Fruit fly (Drosophila melanogaster) whole organism, embryonic: ENCODE results near the gene Utx.

Source experiments
- Ada2b ChIP-seq: fragments of 200-800 bp; sonication (Bioruptor generic); IDR thresholded peaks from 2 replicates; pipeline ENCODE4 v1.3.6; 2022; ENCODE audit warnings: missing biosample characterization, missing genetic modification characterization
- Atf3 ChIP-seq: fragments of 200-800 bp; sonication (Bioruptor generic); optimal IDR thresholded peaks from 3 replicates; lab custom pipeline; 2016; ENCODE audit warnings: missing biosample characterization, missing genetic modification characterization
- Bteb2 ChIP-seq: fragments of 200-800 bp; sonication (Bioruptor generic); optimal IDR thresholded peaks from 2 replicates; lab custom pipeline; 2016; ENCODE audit warnings: missing biosample characterization, missing genetic modification characterization
- CG10274 ChIP-seq: fragments of 200-800 bp; sonication (Bioruptor generic); optimal IDR thresholded peaks from 3 replicates; lab custom pipeline; 2017; ENCODE audit warnings: missing biosample characterization, mild to moderate bottlenecking, missing genetic modification characterization
- CG10654 ChIP-seq: fragments of 200-800 bp; sonication (Bioruptor generic); optimal IDR thresholded peaks from 2 replicates; lab custom pipeline; 2016; ENCODE audit warnings: missing biosample characterization, missing genetic modification characterization
- CG10959 ChIP-seq: fragments of 200-800 bp; sonication (Bioruptor generic); IDR thresholded peaks from 2 replicates; pipeline ENCODE4 v1.3.6; 2022; ENCODE audit warnings: missing biosample characterization, missing genetic modification characterization
- CG12236 ChIP-seq: fragments of 200-800 bp; sonication (Bioruptor generic); optimal IDR thresholded peaks from 2 replicates; lab custom pipeline; 2016; ENCODE audit warnings: missing biosample characterization, missing genetic modification characterization
- CG13424 ChIP-seq: fragments of 200-800 bp; sonication (Bioruptor generic); optimal IDR thresholded peaks from 2 replicates; lab custom pipeline; 2019; ENCODE audit warnings: missing biosample characterization, mild to moderate bottlenecking, missing genetic modification characterization, moderate library complexity
- CG13624 ChIP-seq: fragments of 200-800 bp; sonication (Bioruptor generic); optimal IDR thresholded peaks from 2 replicates; lab custom pipeline; 2016; ENCODE audit warnings: missing biosample characterization, missing genetic modification characterization
- CG15011 ChIP-seq: fragments of 200-800 bp; sonication (Bioruptor generic); optimal IDR thresholded peaks from 3 replicates; lab custom pipeline; 2018; ENCODE audit warnings: missing biosample characterization, mild to moderate bottlenecking, missing genetic modification characterization
- CG16813 ChIP-seq: fragments of 200-800 bp; sonication (Bioruptor generic); IDR thresholded peaks from 3 replicates; pipeline ENCODE4 v1.3.6; 2022; ENCODE audit warnings: missing biosample characterization, missing genetic modification characterization; ENCODE audit not compliant: partially characterized antibody
- CG16863 ChIP-seq: fragments of 200-800 bp; sonication (Bioruptor generic); optimal IDR thresholded peaks from 3 replicates; lab custom pipeline; 2016; ENCODE audit warnings: missing biosample characterization, missing genetic modification characterization
- CG17385 ChIP-seq: fragments of 200-800 bp; sonication (Bioruptor generic); optimal IDR thresholded peaks from 3 replicates; lab custom pipeline; 2018; ENCODE audit warnings: missing biosample characterization, mild to moderate bottlenecking, missing genetic modification characterization
- CG17568 ChIP-seq: fragments of 200-800 bp; sonication (Bioruptor generic); optimal IDR thresholded peaks from 2 replicates; lab custom pipeline; 2018; ENCODE audit warnings: missing biosample characterization, mild to moderate bottlenecking, missing genetic modification characterization, moderate library complexity
- CG2712 ChIP-seq: fragments of 200-800 bp; optimal IDR thresholded peaks from 3 replicates; lab custom pipeline; 2019; ENCODE audit warnings: missing biosample characterization, mild to moderate bottlenecking, missing genetic modification characterization, moderate library complexity
- CG30020 ChIP-seq: fragments of 200-800 bp; optimal IDR thresholded peaks from 2 replicates; lab custom pipeline; 2019; ENCODE audit warnings: missing biosample characterization, mild to moderate bottlenecking, missing genetic modification characterization, moderate library complexity
- CG31224 ChIP-seq: fragments of 200-800 bp; sonication (Bioruptor generic); IDR thresholded peaks from 2 replicates; pipeline ENCODE4 v1.3.6; 2022; ENCODE audit warnings: missing biosample characterization, missing genetic modification characterization
- CG3281 ChIP-seq: fragments of 200-800 bp; sonication (Bioruptor generic); optimal IDR thresholded peaks from 3 replicates; lab custom pipeline; 2017; ENCODE audit warnings: missing biosample characterization, mild to moderate bottlenecking, missing genetic modification characterization
- CG42726 ChIP-seq: fragments of 200-800 bp; sonication (Bioruptor generic); IDR thresholded peaks from 2 replicates; pipeline ENCODE4 v1.3.6; 2022; ENCODE audit warnings: missing biosample characterization, missing genetic modification characterization; ENCODE audit not compliant: partially characterized antibody
- CG4282 ChIP-seq: fragments of 200-800 bp; sonication (Bioruptor generic); optimal IDR thresholded peaks from 2 replicates; lab custom pipeline; 2016; ENCODE audit warnings: missing biosample characterization, missing genetic modification characterization
- CG43689 ChIP-seq: fragments of 200-800 bp; sonication (Bioruptor generic); IDR thresholded peaks from 2 replicates; pipeline ENCODE4 v1.3.6; 2022; ENCODE audit warnings: missing biosample characterization, missing genetic modification characterization
- CG5953 ChIP-seq: fragments of 200-800 bp; sonication (Bioruptor generic); IDR thresholded peaks from 2 replicates; pipeline ENCODE4 v1.3.6; 2022; ENCODE audit warnings: missing biosample characterization, missing genetic modification characterization
- CG6254 ChIP-seq: fragments of 200-800 bp; sonication (Bioruptor generic); optimal IDR thresholded peaks from 3 replicates; lab custom pipeline; 2017; ENCODE audit warnings: mild to moderate bottlenecking, missing biosample characterization, missing genetic modification reagents, missing genetic modification characterization
- CG6272 ChIP-seq: fragments of 200-800 bp; sonication (Bioruptor generic); IDR thresholded peaks from 2 replicates; pipeline ENCODE4 v1.3.6; 2022; ENCODE audit warnings: missing biosample characterization, missing genetic modification characterization
- CG6689 ChIP-seq: fragments of 200-800 bp; sonication (Bioruptor generic); IDR thresholded peaks from 2 replicates; pipeline ENCODE4 v1.3.6; 2022; ENCODE audit warnings: missing biosample characterization, missing genetic modification characterization
- CG7963 ChIP-seq: fragments of 200-800 bp; sonication (Bioruptor generic); IDR thresholded peaks from 3 replicates; pipeline ENCODE4 v1.3.6; 2022; ENCODE audit warnings: missing biosample characterization, missing genetic modification characterization; ENCODE audit not compliant: partially characterized antibody
- CG9932 ChIP-seq: fragments of 200-800 bp; sonication (Bioruptor generic); IDR thresholded peaks from 2 replicates; pipeline ENCODE4 v1.3.6; 2022; ENCODE audit warnings: missing biosample characterization, missing genetic modification characterization
- Chrac-16 ChIP-seq: fragments of 200-800 bp; sonication (Bioruptor generic); optimal IDR thresholded peaks from 3 replicates; lab custom pipeline; 2016; ENCODE audit warnings: missing biosample characterization, missing genetic modification characterization
- CrebB ChIP-seq: fragments of 200-800 bp; sonication (Bioruptor generic); optimal IDR thresholded peaks from 3 replicates; lab custom pipeline; 2018; ENCODE audit warnings: missing biosample characterization, mild to moderate bottlenecking, missing genetic modification characterization
- D19B ChIP-seq: fragments of 200-800 bp; sonication (Bioruptor generic); optimal IDR thresholded peaks from 2 replicates; lab custom pipeline; 2017; ENCODE audit warnings: missing biosample characterization, mild to moderate bottlenecking, missing genetic modification characterization
- Dp ChIP-seq: fragments of 200-800 bp; sonication (Bioruptor generic); optimal IDR thresholded peaks from 2 replicates; lab custom pipeline; 2018; ENCODE audit warnings: missing biosample characterization, mild to moderate bottlenecking, missing genetic modification characterization, moderate library complexity
- Ets65A ChIP-seq: fragments of 200-800 bp; sonication (Bioruptor generic); peaks from one replicate; lab custom pipeline; 2016; ENCODE audit warnings: missing biosample characterization, missing genetic modification characterization
- HHEX ChIP-seq: fragments of 200-800 bp; sonication (Bioruptor generic); optimal IDR thresholded peaks from 3 replicates; lab custom pipeline; 2017; ENCODE audit warnings: missing biosample characterization, mild to moderate bottlenecking, missing genetic modification characterization, missing genetic modification reagents
- Hsf ChIP-seq: fragments of 200-800 bp; sonication (Bioruptor generic); optimal IDR thresholded peaks from 3 replicates; lab custom pipeline; 2016; ENCODE audit warnings: missing biosample characterization, missing genetic modification characterization
- MBD-R2 ChIP-seq: fragments of 200-800 bp; sonication (Bioruptor generic); IDR thresholded peaks from 2 replicates; pipeline ENCODE4 v1.3.6; 2022; ENCODE audit warnings: missing biosample characterization, missing genetic modification characterization
- Nf-YC ChIP-seq: fragments of 200-800 bp; optimal IDR thresholded peaks from 3 replicates; lab custom pipeline; 2019; ENCODE audit warnings: missing biosample characterization, mild to moderate bottlenecking, missing genetic modification characterization, moderate library complexity
- Oli ChIP-seq: fragments of 200-800 bp; sonication (Bioruptor generic); optimal IDR thresholded peaks from 2 replicates; lab custom pipeline; 2018; ENCODE audit warnings: missing biosample characterization, mild to moderate bottlenecking, missing genetic modification characterization, moderate library complexity
- Xbp1 ChIP-seq: fragments of 200-800 bp; sonication (Bioruptor generic); optimal IDR thresholded peaks from 3 replicates; lab custom pipeline; 2016; ENCODE audit warnings: missing biosample characterization, mild to moderate bottlenecking, missing genetic modification characterization
- br ChIP-seq: fragments of >200 bp; optimal IDR thresholded peaks from 2 replicates; lab custom pipeline; 2017
- dysf ChIP-seq: fragments of 200-800 bp; sonication (Bioruptor generic); IDR thresholded peaks from 3 replicates; pipeline ENCODE4 v1.3.6; 2022; ENCODE audit warnings: missing biosample characterization, missing genetic modification characterization
- en ChIP-seq: fragments of 200-800 bp; sonication (Bioruptor generic); optimal IDR thresholded peaks from 2 replicates; lab custom pipeline; 2016; ENCODE audit warnings: missing biosample characterization, missing genetic modification characterization
- jigr1 ChIP-seq: fragments of 200-800 bp; sonication (Bioruptor generic); IDR thresholded peaks from 3 replicates; pipeline ENCODE4 v1.3.6; 2022; ENCODE audit warnings: missing biosample characterization, missing genetic modification characterization
- ken ChIP-seq: fragments of 200-800 bp; sonication (Bioruptor generic); IDR thresholded peaks from 3 replicates; pipeline ENCODE4 v1.3.6; 2022; ENCODE audit warnings: missing biosample characterization, missing genetic modification characterization
- lmd ChIP-seq: fragments of 200-800 bp; sonication (Bioruptor generic); IDR thresholded peaks from 2 replicates; pipeline ENCODE4 v1.3.6; 2022; ENCODE audit warnings: missing biosample characterization, missing genetic modification characterization
- maf-S ChIP-seq: fragments of 200-800 bp; sonication (Bioruptor generic); optimal IDR thresholded peaks from 2 replicates; lab custom pipeline; 2016; ENCODE audit warnings: missing biosample characterization, missing genetic modification characterization
- mirr ChIP-seq: fragments of 200-800 bp; sonication (Bioruptor generic); optimal IDR thresholded peaks from 3 replicates; lab custom pipeline; 2018; ENCODE audit warnings: missing biosample characterization, mild to moderate bottlenecking, missing genetic modification characterization
- phol ChIP-seq: fragments of 200-800 bp; sonication (Bioruptor generic); optimal IDR thresholded peaks from 3 replicates; lab custom pipeline; 2018; ENCODE audit warnings: missing biosample characterization, mild to moderate bottlenecking, missing genetic modification characterization, moderate library complexity
- sd ChIP-seq: fragments of 200-800 bp; sonication (Bioruptor generic); optimal IDR thresholded peaks from 3 replicates; lab custom pipeline; 2018; ENCODE audit warnings: missing biosample characterization, mild to moderate bottlenecking, missing genetic modification characterization, moderate library complexity
- tgo ChIP-seq: fragments of 200-800 bp; sonication (Bioruptor generic); IDR thresholded peaks from 3 replicates; pipeline ENCODE4 v1.3.6; 2022; ENCODE audit warnings: missing biosample characterization, missing genetic modification characterization
- trem ChIP-seq: fragments of 200-800 bp; optimal IDR thresholded peaks from 3 replicates; lab custom pipeline; 2019; ENCODE audit warnings: missing biosample characterization, mild to moderate bottlenecking, missing genetic modification characterization, moderate library complexity
- vvl ChIP-seq: fragments of 200-800 bp; sonication (Bioruptor generic); IDR thresholded peaks from 2 replicates; pipeline ENCODE4 v1.3.6; 2022; ENCODE audit warnings: missing biosample characterization, missing genetic modification characterization
- zen ChIP-seq: fragments of 200-800 bp; sonication (Bioruptor generic); optimal IDR thresholded peaks from 3 replicates; lab custom pipeline; 2018; ENCODE audit warnings: missing biosample characterization, mild to moderate bottlenecking, missing genetic modification characterization, moderate library complexity
- zfh2 ChIP-seq: fragments of 200-800 bp; sonication (Bioruptor generic); optimal IDR thresholded peaks from 2 replicates; lab custom pipeline; 2016; ENCODE audit warnings: missing biosample characterization, missing genetic modification characterization

Utx gene

DNA sequence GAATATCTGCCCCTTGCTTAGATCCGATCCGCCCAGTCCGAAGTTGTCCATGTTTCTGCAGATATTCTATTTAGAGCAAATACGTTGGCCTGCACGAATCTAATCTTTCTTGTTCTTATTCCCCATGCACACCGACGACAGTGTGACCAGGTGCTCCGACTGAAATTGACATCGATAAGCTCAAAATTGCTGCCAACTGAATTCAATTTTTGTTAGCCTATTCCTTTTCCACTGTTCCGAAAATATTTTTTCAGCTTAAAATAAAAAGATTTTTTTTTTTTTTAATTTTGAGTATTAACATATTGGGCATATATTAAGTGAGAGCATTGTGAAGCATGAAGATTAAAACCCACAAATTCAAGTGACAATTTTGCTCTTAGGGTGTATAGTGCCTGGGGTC is 25.2 kb upstream of the Utx start, which contains the start of gene nmd (continued):
- TF ChIP-seq CG17568 (GFP tag; lab: Kevin White, UChicago) (no peak), zen (no peak), CrebB (tag; lab: Kevin White, UChicago) (no peak), lmd (GFP tag; lab: Robert Waterston, UW) (no peak), CG10654 (GFP tag; lab: Kevin White, UChicago) (peak; percentile 3), trem (peak; percentile 98), CG16863 (no peak), CG10959 (no peak), CG13424 (no peak), CG16813 (GFP tag; lab: Robert Waterston, UW) (peak; percentile 50; the same call in 1 of the 3 replicates), CG9932 (GFP tag; lab: Robert Waterston, UW) (no peak; the same call in 1 of the 2 replicates), vvl (no peak), zfh2 (GFP tag; lab: Kevin White, UChicago) (no peak), mirr (GFP tag; lab: Kevin White, UChicago) (no peak), CG12236 (GFP tag; lab: Kevin White, UChicago) (no peak), CG4282 (GFP tag; lab: Kevin White, UChicago) (no peak), CG15011 (GFP tag; lab: Kevin White, UChicago) (no peak), CG17385 (GFP tag; lab: Kevin White, UChicago) (peak; percentile 91), MBD-R2 (GFP tag; lab: Robert Waterston, UW) (peak; percentile 89), CG13624 (GFP tag; lab: Kevin White, UChicago) (no peak), D19B (GFP tag; lab: Kevin White, UChicago) (no peak), sd (tag; lab: Kevin White, UChicago) (no peak), Hsf (no peak), HHEX (no peak), Xbp1 (peak; percentile 13), CG31224 (GFP tag; lab: Robert Waterston, UW) (no peak), CG43689 (GFP tag; lab: Robert Waterston, UW) (no peak), Nf-YC (tag; lab: Kevin White, UChicago) (peak; percentile 31), Dp (GFP tag; lab: Kevin White, UChicago) (peak; percentile 29), CG5953 (GFP tag; lab: Robert Waterston, UW) (no peak), maf-S (GFP tag; lab: Kevin White, UChicago) (peak; percentile 9), CG6254 (GFP tag; lab: Kevin White, UChicago) (no peak), CG42726 (GFP tag; lab: Robert Waterston, UW) (no peak), CG6689 (no peak), dysf (GFP tag; lab: Robert Waterston, UW) (no peak), Atf3 (GFP tag; lab: Kevin White, UChicago) (no peak), Ets65A (peak; percentile 60), Bteb2 (GFP tag; lab: Kevin White, UChicago) (no peak), Oli (no peak), phol (tag; lab: Kevin White, UChicago) (peak; percentile 21), Ada2b (GFP tag; lab: Robert Waterston, UW) (no peak), CG2712 (peak; percentile 8), en (GFP tag; lab: Kevin White, UChicago) (no peak), CG3281 (GFP tag; lab: Kevin White, UChicago) (no peak), CG6272 (no peak), jigr1 (GFP tag; lab: Robert Waterston, UW) (no peak; the same call in 2 of the 3 replicates), CG7963 (no peak), CG30020 (peak; percentile 90), tgo (GFP tag; lab: Robert Waterston, UW) (no peak), br (lab: Kevin White, UChicago) (no peak), CG10274 (no peak), ken (0 out of 3 replicates have a peak, but pooled peaks have one; percentile 9), Chrac-16 (peak; percentile 12)
